Worm (Caenorhabditis elegans): Measurements from ENCODE around the gene F11D11.4.
"Not testable (repeated sequence)": the region's sequence is repeated elsewhere in the genome, so short reads cannot be mapped to it uniquely, and the experiment has no call there.

The F11D11.4 gene

DNA sequence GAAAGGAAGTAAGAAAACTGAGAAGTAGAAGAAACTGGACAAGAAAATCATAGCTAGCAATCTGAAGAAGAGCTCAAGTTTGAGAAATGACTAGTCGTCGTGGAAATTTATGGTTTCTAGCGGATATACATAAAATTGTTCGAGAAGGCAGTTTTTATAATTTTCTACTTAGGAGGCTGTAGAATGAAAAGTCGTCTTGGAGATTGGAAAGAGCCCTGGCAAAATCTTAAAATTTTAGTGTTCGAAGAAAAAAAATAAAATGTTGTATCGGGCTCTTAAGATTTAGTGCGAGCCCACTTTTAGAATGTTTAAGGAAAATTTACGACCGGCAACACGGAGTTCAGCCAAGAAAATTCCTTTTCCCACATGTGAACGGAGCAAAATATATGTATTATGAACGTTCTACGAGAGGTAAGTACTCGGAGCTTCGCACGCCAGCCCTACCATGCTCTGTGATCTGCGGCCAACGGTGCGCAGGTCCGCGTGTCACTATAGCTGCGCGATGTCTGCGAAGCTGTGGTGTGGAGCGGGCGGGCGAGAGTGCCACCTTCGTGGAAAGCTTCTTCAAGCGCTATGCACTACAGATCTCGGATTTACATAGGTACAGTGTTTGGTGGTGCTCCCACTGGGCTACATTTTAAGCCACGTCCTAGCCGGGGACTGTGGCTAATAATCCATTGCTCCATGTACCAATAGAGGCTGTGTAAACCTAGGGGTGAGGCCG lies 14.1 kb upstream of the F11D11.4 start, which contains the start of gene clec-251:
Gene clec-251, minus strand, starts transcription at position 51 of the 724 bp plus-strand sequence.
- TF ChIP-seq ama-1 (optimal IDR thresholded peaks at IDR 0.05) (no peak), ceh-24 (tag; optimal IDR thresholded peaks at IDR 0.05) (no peak)

DNA sequence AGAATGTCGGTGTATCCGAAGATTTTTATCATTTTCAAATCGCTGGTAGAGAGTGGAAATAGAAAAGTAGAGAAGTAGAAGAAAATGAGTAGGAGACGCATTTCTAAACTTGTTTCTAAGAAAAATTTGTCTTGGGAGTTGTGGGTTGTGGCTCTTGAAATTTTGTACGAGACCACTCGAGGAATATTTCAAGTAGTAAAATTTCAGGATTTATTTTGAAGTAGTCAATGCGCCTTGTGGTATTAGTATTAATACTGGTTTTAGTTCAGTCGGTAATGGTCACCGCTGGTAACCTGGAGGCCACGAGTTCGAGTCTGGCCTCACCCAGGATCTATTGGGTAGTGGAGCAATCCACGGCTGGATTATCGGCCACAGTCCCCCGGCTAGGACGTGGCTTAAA lies 12.5 kb upstream of the F11D11.4 start, which contains the start of gene clec-252:
Gene clec-252, minus strand, starts transcription at position 101 of the 400 bp plus-strand sequence.
- no peak for TF ChIP-seq lin-11 (tag; optimal IDR thresholded peaks at IDR 0.05)
- TF ChIP-seq C08G9.2 (tag; optimal IDR thresholded peaks at IDR 0.05): no peak
- no peak for TF ChIP-seq npax-4 (tag; optimal IDR thresholded peaks at IDR 0.05)
- TF ChIP-seq ceh-18 (tag; optimal IDR thresholded peaks at IDR 0.05): no peak
- TF ChIP-seq ceh-31 (tag; optimal IDR thresholded peaks at IDR 0.05): no peak
- TF ChIP-seq tbx-2 (tag; optimal IDR thresholded peaks at IDR 0.05): no peak
- no peak for TF ChIP-seq pag-3 (tag; optimal IDR thresholded peaks at IDR 0.05; ENCODE audit: borderline replicate concordance)
- TF ChIP-seq ceh-30 (tag; optimal IDR thresholded peaks at IDR 0.05): no peak
- TF ChIP-seq eyg-1 (tag; optimal IDR thresholded peaks at IDR 0.05): no peak
- no peak for TF ChIP-seq gmeb-2 (tag; optimal IDR thresholded peaks at IDR 0.05)
- TF ChIP-seq sdc-2 (tag; optimal IDR thresholded peaks at IDR 0.05): no peak
- no peak for TF ChIP-seq ceh-34 (tag; optimal IDR thresholded peaks at IDR 0.05)

DNA sequence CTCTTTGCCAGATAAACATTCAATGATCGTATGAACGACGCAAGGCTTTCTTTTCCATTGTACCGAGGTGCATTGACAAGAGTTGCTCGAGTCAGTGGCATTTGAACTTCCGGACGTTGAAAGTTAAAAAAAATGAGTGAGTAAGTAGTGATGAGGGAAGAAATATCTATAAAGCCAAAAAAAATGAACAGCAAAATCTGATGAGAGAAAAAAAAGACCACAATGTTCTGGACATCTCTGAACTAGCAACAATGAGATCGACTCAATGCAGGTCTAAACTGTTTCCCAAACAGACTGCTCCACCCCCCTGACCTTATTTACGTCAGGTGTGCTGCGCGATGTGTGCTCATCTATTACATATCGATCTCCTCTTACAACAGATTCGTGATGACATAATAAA lies 10.7 kb upstream of the F11D11.4 start, which contains the start of the genes F11D11.21 and F11D11.12:
Gene F11D11.21, minus strand, starts transcription at position 101 of the 400 bp plus-strand sequence.
Gene F11D11.12, minus strand, starts transcription at position 238 of the 400 bp plus-strand sequence.
- TF ChIP-seq pag-3 (tag; optimal IDR thresholded peaks at IDR 0.05; ENCODE audit: borderline replicate concordance) (no peak), C08G9.2 (tag; optimal IDR thresholded peaks at IDR 0.05) (no peak), nhr-11 (tag; optimal IDR thresholded peaks at IDR 0.05) (no peak), ztf-16 (tag; optimal IDR thresholded peaks at IDR 0.05) (no peak)

DNA sequence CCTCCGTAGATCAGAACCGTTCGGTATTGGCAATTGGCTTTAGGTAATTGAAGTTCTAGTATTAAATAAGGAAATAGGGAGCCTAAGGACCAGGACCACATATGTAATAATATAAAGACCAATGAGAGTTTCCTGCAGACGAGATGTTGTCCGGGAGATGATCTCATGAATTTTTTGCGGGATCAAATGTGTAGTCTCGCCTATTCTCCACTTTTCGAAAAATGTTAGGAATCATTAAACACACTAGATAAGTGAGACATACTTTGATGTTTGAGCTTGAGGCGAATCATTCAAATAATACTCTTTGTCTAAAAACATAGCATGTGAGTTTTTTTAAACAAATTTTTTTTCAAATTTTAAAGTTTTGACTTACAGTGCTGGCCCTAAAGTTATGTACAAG lies 8.1 kb upstream of the F11D11.4 start, which contains the start of gene F11D11.6:
Gene F11D11.6, minus strand, starts transcription at position 101 of the 400 bp plus-strand sequence.
- TF ChIP-seq ceh-30 (tag; optimal IDR thresholded peaks at IDR 0.05): no peak
- no peak for TF ChIP-seq ceh-48 (tag; optimal IDR thresholded peaks at IDR 0.05)
- TF ChIP-seq zip-5 (tag; optimal IDR thresholded peaks at IDR 0.05): no peak
- TF ChIP-seq ceh-31 (tag; optimal IDR thresholded peaks at IDR 0.05): no peak
- TF ChIP-seq nfya-1 (tag; optimal IDR thresholded peaks at IDR 0.05): no peak
- no peak for TF ChIP-seq C38D4.7 (GFP tag; optimal IDR thresholded peaks at IDR 0.05)
- no peak for TF ChIP-seq pros-1 (tag; optimal IDR thresholded peaks at IDR 0.05)
- TF ChIP-seq ceh-9 (tag; optimal IDR thresholded peaks at IDR 0.05): no peak

DNA sequence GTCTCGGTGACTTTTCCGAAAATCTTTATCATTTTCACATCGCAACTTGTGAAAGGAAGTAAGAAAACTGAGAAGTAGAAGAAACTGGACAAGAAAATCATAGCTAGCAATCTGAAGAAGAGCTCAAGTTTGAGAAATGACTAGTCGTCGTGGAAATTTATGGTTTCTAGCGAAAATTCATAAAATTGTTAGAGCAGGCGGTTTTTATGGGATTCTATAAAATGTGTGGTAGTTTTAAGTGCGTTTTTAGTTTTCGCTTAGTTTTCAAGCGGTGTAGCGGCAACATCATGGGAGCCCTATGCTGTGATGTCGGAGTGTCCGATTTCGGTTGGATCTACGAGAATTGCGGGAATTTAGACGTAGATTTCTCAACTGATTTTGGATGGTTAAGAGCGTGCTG lies 6.8 kb upstream of the F11D11.4 start, which contains the start of gene clec-254:
Gene clec-254, minus strand, starts transcription at position 101 of the 400 bp plus-strand sequence.
- TF ChIP-seq hlh-13 (GFP tag; optimal IDR thresholded peaks at IDR 0.05); fkh-6 (tag; optimal IDR thresholded peaks at IDR 0.05); hlh-6 (tag; optimal IDR thresholded peaks at IDR 0.05): not testable (repeated sequence)

DNA sequence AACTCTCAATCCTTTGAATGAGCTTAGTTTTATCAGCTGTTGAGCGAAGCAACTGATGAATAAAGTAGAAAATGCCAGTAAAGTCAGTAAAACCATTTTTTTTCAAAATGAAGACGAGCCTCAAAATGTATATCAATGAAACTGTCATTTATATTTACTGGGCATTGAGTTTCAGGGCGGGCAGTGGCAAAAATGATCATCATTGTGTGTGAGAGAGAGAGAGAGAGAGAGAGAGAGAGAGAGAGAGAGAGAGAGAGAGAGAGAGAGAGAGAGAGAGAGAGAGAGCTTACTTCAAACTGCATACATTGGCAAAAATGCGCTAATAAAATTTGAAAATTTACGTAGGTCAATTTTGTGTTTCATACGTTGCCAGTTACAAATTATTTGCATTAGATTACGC lies 1.0 kb upstream of the F11D11.4 start, which contains the start of gene F11D11.3:
Gene F11D11.3, minus strand, starts transcription at position 101 of the 400 bp plus-strand sequence.
- TF ChIP-seq ahr-1 (tag; optimal IDR thresholded peaks at IDR 0.05) (no peak), pat-9 (tag; optimal IDR thresholded peaks at IDR 0.05) (no peak), tbx-2 (tag; optimal IDR thresholded peaks at IDR 0.05) (no peak), ceh-45 (GFP tag; IDR thresholded peaks at IDR 0.05) (no peak), dve-1 (tag; optimal IDR thresholded peaks at IDR 0.05) (no peak), npax-4 (tag; optimal IDR thresholded peaks at IDR 0.05) (no peak), madf-2 (tag; optimal IDR thresholded peaks at IDR 0.05) (no peak), dmd-4 (tag; optimal IDR thresholded peaks at IDR 0.05; ENCODE audit: borderline replicate concordance) (no peak), ceh-2 (tag; optimal IDR thresholded peaks at IDR 0.05) (no peak), ttx-3 (tag; optimal IDR thresholded peaks at IDR 0.05) (no peak), sox-2 (GFP tag; IDR thresholded peaks at IDR 0.05) (no peak), nhr-11 (tag; optimal IDR thresholded peaks at IDR 0.05) (no peak), hlh-15 (tag; optimal IDR thresholded peaks at IDR 0.05) (no peak)
